Worm (Caenorhabditis elegans) whole organism, young adult: Measurements from ENCODE around the gene pyt-1.

Experiments
- B0035.1 ChIP-seq: sonication (generic microtip); optimal IDR thresholded peaks from 2 replicates; lab custom pipeline; 2016; ENCODE audit warnings: missing genetic modification characterization, mild to moderate bottlenecking, missing compliant biosample characterization, missing genotype, missing genetic modification reagents
- F10E7.11 ChIP-seq: sonication (generic microtip); optimal IDR thresholded peaks from 2 replicates; lab custom pipeline; 2017; ENCODE audit warnings: mild to moderate bottlenecking, missing genetic modification characterization, moderate library complexity, missing compliant biosample characterization
- F37B4.10 ChIP-seq: fragments of 200-800 bp; sonication (Bioruptor generic); IDR thresholded peaks from 2 replicates; pipeline ENCODE4 v1.3.6; 2022; ENCODE audit warnings: missing genetic modification characterization, missing compliant biosample characterization
- Y53G8AR.9 ChIP-seq: fragments of 200-800 bp; sonication (Bioruptor generic); conservative IDR thresholded peaks from 2 replicates; pipeline ENCODE4 v1.3.6; 2022; ENCODE audit warnings: missing genetic modification reagents, missing genetic modification characterization, missing compliant biosample characterization
- Y56A3A.18 ChIP-seq: fragments of 200-800 bp; sonication (Bioruptor generic); IDR thresholded peaks from 2 replicates; pipeline ENCODE4 v1.3.6; 2022; ENCODE audit warnings: missing genetic modification reagents, missing genetic modification characterization, missing compliant biosample characterization
- Y67H2A.10 ChIP-seq: fragments of 200-800 bp; sonication (Bioruptor generic); conservative IDR thresholded peaks from 2 replicates; pipeline ENCODE4 v1.3.6; 2022; ENCODE audit warnings: missing genetic modification reagents, missing genetic modification characterization, missing compliant biosample characterization
- akir-1 ChIP-seq: fragments of 200-800 bp; sonication (Bioruptor generic); optimal IDR thresholded peaks from 2 replicates; lab custom pipeline; 2018; ENCODE audit warnings: mild to moderate bottlenecking, missing genetic modification characterization, moderate library complexity, missing compliant biosample characterization
- aptf-2 ChIP-seq: fragments of 200-800 bp; sonication (Bioruptor generic); conservative IDR thresholded peaks from 2 replicates; pipeline ENCODE4 v1.3.6; 2022; ENCODE audit warnings: missing genetic modification reagents, missing genetic modification characterization, missing compliant biosample characterization
- athp-1 ChIP-seq: sonication (generic microtip); optimal IDR thresholded peaks from 2 replicates; lab custom pipeline; 2017; ENCODE audit warnings: mild to moderate bottlenecking, missing genetic modification characterization, missing compliant biosample characterization
- bed-2 ChIP-seq: fragments of 200-800 bp; sonication (Bioruptor generic); IDR thresholded peaks from 2 replicates; pipeline ENCODE4 v1.3.6; 2022; ENCODE audit warnings: missing genetic modification reagents, missing genetic modification characterization, missing compliant biosample characterization
- ccch-3 ChIP-seq: fragments of 200-800 bp; sonication (Bioruptor generic); optimal IDR thresholded peaks from 2 replicates; lab custom pipeline; 2018; ENCODE audit warnings: mild to moderate bottlenecking, missing genetic modification characterization, missing compliant biosample characterization
- ceh-40 ChIP-seq: fragments of 200-800 bp; sonication (Bioruptor generic); IDR thresholded peaks from 2 replicates; pipeline ENCODE4 v1.3.6; 2022; ENCODE audit warnings: missing genetic modification characterization, missing compliant biosample characterization
- ceh-91 ChIP-seq: fragments of 200-800 bp; sonication (Bioruptor generic); IDR thresholded peaks from 2 replicates; pipeline ENCODE4 v1.3.6; 2022; ENCODE audit warnings: missing genetic modification reagents, missing genetic modification characterization, missing compliant biosample characterization
- dpl-1 ChIP-seq: fragments of 150-350 bp; optimal IDR thresholded peaks from 2 replicates; lab custom pipeline; 2014; ENCODE audit warnings: missing biosample characterization, missing genetic modification reagents, missing genetic modification characterization
- efl-1 ChIP-seq: fragments of 150-350 bp; optimal IDR thresholded peaks from 2 replicates; lab custom pipeline; 2014; ENCODE audit warnings: missing biosample characterization, missing genetic modification reagents, missing genetic modification characterization
- egl-18 ChIP-seq: fragments of 200-800 bp; sonication (Bioruptor generic); IDR thresholded peaks from 2 replicates; pipeline ENCODE4 v1.3.6; 2022; ENCODE audit warnings: missing genetic modification reagents, missing genetic modification characterization, missing compliant biosample characterization
- egl-44 ChIP-seq: fragments of 200-800 bp; sonication (Bioruptor generic); IDR thresholded peaks from 2 replicates; pipeline ENCODE4 v1.3.6; 2022; ENCODE audit warnings: missing genetic modification reagents, missing genetic modification characterization, missing compliant biosample characterization
- ekl-4 ChIP-seq: fragments of 200-800 bp; sonication (Bioruptor generic); IDR thresholded peaks from 2 replicates; pipeline ENCODE4 v1.3.6; 2022; ENCODE audit warnings: missing genetic modification reagents, missing genetic modification characterization, missing compliant biosample characterization
- gei-17 ChIP-seq: fragments of 200-800 bp; sonication (Bioruptor generic); optimal IDR thresholded peaks from 2 replicates; lab custom pipeline; 2018; ENCODE audit warnings: mild to moderate bottlenecking, missing genetic modification characterization, missing compliant biosample characterization
- hmg-1.2 ChIP-seq: fragments of 200-800 bp; sonication (Bioruptor generic); IDR thresholded peaks from 2 replicates; pipeline ENCODE4 v1.3.6; 2022; ENCODE audit warnings: missing genetic modification reagents, missing genetic modification characterization, missing compliant biosample characterization
- hrde-1 ChIP-seq: sonication (generic microtip); optimal IDR thresholded peaks from 2 replicates; lab custom pipeline; 2016; ENCODE audit warnings: missing genetic modification characterization, mild to moderate bottlenecking, missing compliant biosample characterization, moderate library complexity, missing genotype, missing genetic modification reagents, borderline replicate concordance
- madf-6 ChIP-seq: fragments of 200-800 bp; sonication (Bioruptor generic); IDR thresholded peaks from 2 replicates; pipeline ENCODE4 v1.3.6; 2022; ENCODE audit warnings: missing genetic modification reagents, missing genetic modification characterization, missing compliant biosample characterization
- nhr-120 ChIP-seq: fragments of 200-800 bp; sonication (Bioruptor generic); IDR thresholded peaks from 2 replicates; pipeline ENCODE4 v1.3.6; 2022; ENCODE audit warnings: missing genetic modification characterization, missing compliant biosample characterization
- pbrm-1 ChIP-seq: fragments of 200-800 bp; sonication (Bioruptor generic); IDR thresholded peaks from 2 replicates; pipeline ENCODE4 v1.3.6; 2022; ENCODE audit warnings: missing genetic modification reagents, missing genetic modification characterization, missing compliant biosample characterization
- sdz-38 ChIP-seq: sonication (generic microtip); optimal IDR thresholded peaks from 2 replicates; lab custom pipeline; 2016; ENCODE audit warnings: missing genotype, missing genetic modification characterization, missing compliant biosample characterization
- snpc-1.1 ChIP-seq: sonication (generic microtip); optimal IDR thresholded peaks from 2 replicates; lab custom pipeline; 2017; ENCODE audit warnings: missing genetic modification characterization, mild to moderate bottlenecking, missing compliant biosample characterization, antibody characterized with exemption, moderate library complexity, missing genotype, missing genetic modification reagents; ENCODE audit not compliant: insufficient read depth
- snpc-1.3 ChIP-seq: sonication (generic microtip); optimal IDR thresholded peaks from 2 replicates; lab custom pipeline; 2017; ENCODE audit warnings: missing genetic modification characterization, mild to moderate bottlenecking, missing compliant biosample characterization, antibody characterized with exemption, moderate library complexity, missing genotype, missing genetic modification reagents; ENCODE audit not compliant: insufficient read depth
- snpc-3.4 ChIP-seq: sonication (generic microtip); optimal IDR thresholded peaks from 2 replicates; lab custom pipeline; 2017; ENCODE audit warnings: missing genetic modification characterization, mild to moderate bottlenecking, missing compliant biosample characterization, antibody characterized with exemption, moderate library complexity, missing genotype, missing genetic modification reagents
- snpc-4 ChIP-seq, 5 experiments: fragments of 150-350 bp in 1 of 5; sonication (generic microtip) in 4 of 5; optimal IDR thresholded peaks; 2 replicates each; lab custom pipeline; 2014 to 2018; ENCODE audit warnings: missing genetic modification characterization in 5 of 5, missing biosample characterization in 3 of 5, antibody characterized with exemption in 2 of 5, mild to moderate bottlenecking in 2 of 5, missing compliant biosample characterization in 2 of 5, missing genotype in 2 of 5, moderate library complexity in 2 of 5, missing genetic modification reagents in 1 of 5
- unc-130 ChIP-seq: sonication (generic microtip); optimal IDR thresholded peaks from 2 replicates; lab custom pipeline; 2016; ENCODE audit warnings: missing genetic modification reagents, missing genetic modification characterization, missing compliant biosample characterization
- xnd-1 ChIP-seq: sonication (generic microtip); optimal IDR thresholded peaks from 2 replicates; lab custom pipeline; 2016; ENCODE audit warnings: missing genotype, missing genetic modification reagents, missing genetic modification characterization, missing compliant biosample characterization
- zfh-2 ChIP-seq: fragments of 200-800 bp; sonication (Bioruptor generic); conservative IDR thresholded peaks from 2 replicates; pipeline ENCODE4 v1.3.6; 2022; ENCODE audit warnings: missing genetic modification reagents, missing genetic modification characterization, missing compliant biosample characterization
- ztf-18 ChIP-seq: sonication (generic microtip); optimal IDR thresholded peaks from 2 replicates; lab custom pipeline; 2016; ENCODE audit warnings: missing genotype, mild to moderate bottlenecking, missing genetic modification characterization, missing compliant biosample characterization
- ztf-25 ChIP-seq: fragments of 200-800 bp; sonication (Bioruptor generic); IDR thresholded peaks from 2 replicates; pipeline ENCODE4 v1.3.6; 2022; ENCODE audit warnings: missing genetic modification reagents, missing genetic modification characterization, missing compliant biosample characterization

The pyt-1 gene

DNA sequence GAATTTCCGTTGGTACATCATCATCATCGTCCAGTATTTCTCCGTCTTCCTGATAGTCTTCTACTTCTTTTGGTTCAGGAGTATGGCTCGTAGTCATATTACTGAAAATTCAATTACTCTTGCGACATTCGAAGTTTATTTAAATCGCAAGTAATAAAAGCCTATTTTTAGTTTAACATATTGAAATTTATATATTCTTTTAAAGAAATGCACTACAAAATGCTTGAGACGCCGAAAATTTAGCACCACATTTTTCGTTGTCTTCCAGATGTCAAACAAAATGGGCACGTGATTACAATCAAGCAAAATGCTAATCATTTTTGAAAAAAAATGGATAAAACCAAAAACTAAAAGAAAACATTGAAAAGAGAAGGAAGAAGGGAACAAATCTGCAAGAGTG is 17.1 kb downstream of the pyt-1 start, which contains the start of gene zhit-3:
TSS of gene zhit-3 (minus strand) at position 101 of the 400 bp plus-strand sequence.
- TF ChIP-seq pbrm-1 (no peak), hmg-1.2 (GFP tag; lab: Robert Waterston, UW) (no peak), ceh-40 (GFP tag; lab: Robert Waterston, UW) (no peak)

- TF ChIP-seq aptf-2 (GFP tag; lab: Robert Waterston, UW) (no peak), dpl-1 (no peak), gei-17 (GFP tag; lab: Kevin White, UChicago) (no peak), ccch-3 (no peak), egl-18 (GFP tag; lab: Robert Waterston, UW) (no peak), snpc-4 (GFP tag; optimal IDR thresholded peaks at IDR 0.05; lab: Kevin White, UChicago) (no peak), snpc-4 (tag; optimal IDR thresholded peaks at IDR 0.05; lab: Kevin White, UChicago) (no peak), ztf-25 (GFP tag; lab: Robert Waterston, UW) (no peak), snpc-1.1 (no peak), F10E7.11 (tag; lab: Kevin White, UChicago) (no peak), efl-1 (GFP tag; lab: Kevin White, UChicago) (no peak), ceh-91 (GFP tag; lab: Robert Waterston, UW) (no peak), pbrm-1 (no peak), xnd-1 (tag; lab: Kevin White, UChicago) (no peak), ekl-4 (no peak), sdz-38 (tag; lab: Kevin White, UChicago) (no peak), zfh-2 (GFP tag; lab: Robert Waterston, UW) (no peak)
Measured at ce11 chrV:10210244-10210643, 18.9 kb downstream of the pyt-1 start, which contains the start of gene tftc-3. TSS of gene tftc-3 (minus strand) at chrV:10210344.

DNA sequence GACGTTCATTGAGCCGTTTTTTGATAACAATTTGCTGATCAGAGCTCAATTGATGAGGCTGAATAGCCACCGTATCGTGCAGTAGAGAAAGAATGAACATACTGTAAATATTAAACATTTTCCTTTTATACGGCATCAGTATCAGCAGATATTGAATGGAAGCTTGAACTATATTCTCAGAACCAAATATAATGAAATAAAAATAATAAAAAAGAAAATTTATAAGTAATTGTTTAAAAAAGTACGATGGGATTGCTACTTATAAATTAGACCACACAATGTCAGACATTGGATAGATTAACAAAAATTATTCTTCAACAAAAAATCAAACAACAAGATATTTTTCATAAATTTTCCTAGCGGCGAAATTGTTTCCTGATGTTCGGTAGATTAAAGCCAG is 22.6 kb downstream of the pyt-1 start, which contains the start of gene rpc-25:
TSS of gene rpc-25 (minus strand) at position 101 of the 400 bp plus-strand sequence.
- TF ChIP-seq Y53G8AR.9 (GFP tag; lab: Robert Waterston, UW), result no peak
- no peak for TF ChIP-seq athp-1 (tag; lab: Kevin White, UChicago)
- TF ChIP-seq bed-2 (GFP tag; lab: Robert Waterston, UW), result no peak
- TF ChIP-seq F37B4.10 (GFP tag; lab: Robert Waterston, UW), result no peak
- TF ChIP-seq B0035.1, result no peak
- no peak for TF ChIP-seq ceh-40 (GFP tag; lab: Robert Waterston, UW)
- TF ChIP-seq akir-1 (GFP tag; lab: Kevin White, UChicago), result no peak
- TF ChIP-seq unc-130 (GFP tag; lab: Kevin White, UChicago), result no peak
- TF ChIP-seq snpc-3.4 (tag; lab: Kevin White, UChicago), result no peak
- no peak for TF ChIP-seq snpc-1.3 (tag; lab: Kevin White, UChicago)
- TF ChIP-seq Y56A3A.18 (GFP tag; lab: Robert Waterston, UW), result no peak
- TF ChIP-seq nhr-120 (GFP tag; lab: Robert Waterston, UW), result no peak
- peak; percentile 19 for TF ChIP-seq hrde-1 (tag; lab: Kevin White, UChicago)
- no peak for TF ChIP-seq ztf-18 (tag; lab: Kevin White, UChicago)
- TF ChIP-seq Y67H2A.10 (GFP tag; lab: Robert Waterston, UW), result no peak
- TF ChIP-seq egl-44, result no peak
- 0 out of 2 replicates have a peak, but pooled peaks have one; percentile 24 for TF ChIP-seq madf-6
